Fruit fly (Drosophila melanogaster): ENCODE data around the gene fws.

fws gene

DNA sequence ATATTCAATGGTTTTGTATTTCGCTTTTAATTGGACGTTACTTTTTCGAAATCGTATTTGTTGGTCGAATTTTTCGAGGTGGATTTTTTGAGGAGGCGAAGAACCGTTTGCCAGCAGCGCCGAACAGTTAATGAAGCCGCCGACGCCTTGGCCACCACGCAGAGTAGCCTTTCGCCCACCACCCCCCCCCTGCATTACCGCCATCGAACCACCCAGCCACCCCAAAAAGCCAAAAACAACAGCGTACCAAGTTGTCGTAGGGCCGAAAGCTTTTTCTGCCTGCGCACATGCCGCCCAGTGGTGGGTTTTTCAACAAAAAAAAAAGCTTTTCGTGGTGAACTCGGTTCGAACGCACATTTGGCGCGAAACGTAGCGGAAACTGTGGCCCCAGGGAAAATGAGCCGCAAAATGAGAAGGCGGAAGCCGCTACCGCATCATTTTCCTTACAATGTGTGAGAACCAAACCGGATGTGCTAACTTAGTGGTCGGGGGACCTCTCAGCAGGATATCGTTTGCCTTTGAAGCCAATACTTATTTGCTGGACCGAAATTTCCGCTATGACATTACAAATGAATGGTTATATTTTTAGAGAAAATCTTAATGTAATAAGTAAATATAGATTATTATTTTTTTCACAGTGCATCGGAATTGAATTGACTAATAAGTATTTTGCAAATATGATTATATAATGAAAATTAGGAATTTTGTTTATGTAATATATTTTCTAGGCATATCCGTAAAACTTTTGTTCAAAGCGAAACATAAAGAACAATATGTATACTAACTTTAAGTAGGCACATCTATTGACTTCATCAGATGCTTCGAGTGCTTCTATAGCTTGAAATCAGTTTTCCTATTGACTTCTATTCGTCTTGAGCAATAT, 47.6 kb downstream of the fws start, which contains the start of the genes Dif and CG5043 (continued):
- TF ChIP-seq CG2712 (tag; optimal IDR thresholded peaks at IDR 0.05) (no peak), pita (GFP tag; optimal IDR thresholded peaks at IDR 0.05) (no peak), tap (tag; optimal IDR thresholded peaks at IDR 0.05) (no peak), pnt (GFP tag; optimal IDR thresholded peaks at IDR 0.05) (no peak), vvl (GFP tag; IDR thresholded peaks at IDR 0.05) (0 out of 2 replicates have a peak, but pooled peaks have one; percentile 50), shn (GFP tag; optimal IDR thresholded peaks at IDR 0.05) (no peak), CG12769 (tag; optimal IDR thresholded peaks at IDR 0.05) (no peak), so (GFP tag; IDR thresholded peaks at IDR 0.05) (no peak), Oaz (GFP tag; IDR thresholded peaks at IDR 0.05) (no peak), hth (optimal IDR thresholded peaks at IDR 0.05) (no peak), sr (GFP tag; IDR thresholded peaks at IDR 0.05) (no peak), CG3726 (GFP tag; IDR thresholded peaks at IDR 0.05) (no peak), ERR (GFP tag; optimal IDR thresholded peaks at IDR 0.05) (no peak), cad (GFP tag; optimal IDR thresholded peaks at IDR 0.05) (no peak), Spps (tag; optimal IDR thresholded peaks at IDR 0.05) (no peak), E2f2 (GFP tag; IDR thresholded peaks at IDR 0.05) (peak; percentile 86), Fer2 (tag; optimal IDR thresholded peaks at IDR 0.05) (no peak), CG17361 (GFP tag; IDR thresholded peaks at IDR 0.05) (no peak)

DNA sequence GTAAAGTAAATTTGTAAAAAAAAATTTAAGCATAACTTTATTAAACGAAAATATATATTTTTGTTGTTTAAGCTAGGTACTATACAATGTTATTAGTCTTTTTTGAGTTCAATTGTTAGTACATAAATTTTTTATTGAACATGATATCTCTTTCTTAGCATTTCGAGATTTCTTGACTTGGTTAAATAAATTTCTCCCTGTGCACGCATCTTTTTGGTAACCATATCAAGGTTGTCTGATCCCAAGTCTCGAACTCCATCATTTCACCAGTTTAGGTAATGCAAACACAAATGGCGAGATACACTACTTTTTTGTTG, 49.5 kb downstream of the fws start:
- peak; percentile 55 for TF ChIP-seq esg (GFP tag; conservative IDR thresholded peaks at IDR 0.05)
- TF ChIP-seq Hr39 (optimal IDR thresholded peaks at IDR 0.05), result no peak
- peak in 1 of 2 experiments; percentile 68 for TF ChIP-seq Hr51 (GFP tag; optimal IDR thresholded peaks at IDR 0.05)
- TF ChIP-seq Lpt (GFP tag; optimal IDR thresholded peaks at IDR 0.05), result no peak
- TF ChIP-seq lmd (GFP tag; IDR thresholded peaks at IDR 0.05), result no peak
- no peak for TF ChIP-seq CG1603 (tag; optimal IDR thresholded peaks at IDR 0.05)
- no peak for TF ChIP-seq pita (GFP tag; optimal IDR thresholded peaks at IDR 0.05)
- no peak for TF ChIP-seq CG18599 (GFP tag; optimal IDR thresholded peaks at IDR 0.05)
- TF ChIP-seq CG12744 (GFP tag; optimal IDR thresholded peaks at IDR 0.05), result no peak
- TF ChIP-seq sr (GFP tag; IDR thresholded peaks at IDR 0.05), result no peak
- TF ChIP-seq tll (GFP tag; optimal IDR thresholded peaks at IDR 0.05), result no peak
- TF ChIP-seq sens (GFP tag), result peak; percentile 79
- TF ChIP-seq Hr3 (GFP tag; optimal IDR thresholded peaks at IDR 0.05), result no peak
- TF ChIP-seq CG6175 (GFP tag; IDR thresholded peaks at IDR 0.05), result no peak
- TF ChIP-seq CG4328 (GFP tag; optimal IDR thresholded peaks at IDR 0.05), result no peak
- no peak for TF ChIP-seq CG17328 (GFP tag; IDR thresholded peaks at IDR 0.05)
- TF ChIP-seq br (optimal IDR thresholded peaks at IDR 0.05), result no peak
- TF ChIP-seq Dfd (GFP tag; optimal IDR thresholded peaks at IDR 0.05), result no peak
- TF ChIP-seq H15 (GFP tag; IDR thresholded peaks at IDR 0.05), result no peak
- no peak for TF ChIP-seq salm (tag; optimal IDR thresholded peaks at IDR 0.05)
- TF ChIP-seq CG7928 (GFP tag; optimal IDR thresholded peaks at IDR 0.05), result no peak
- no peak for TF ChIP-seq Vsx1 (GFP tag; optimal IDR thresholded peaks at IDR 0.05)
- TF ChIP-seq CG9932 (GFP tag; IDR thresholded peaks at IDR 0.05), result no peak
- no peak for TF ChIP-seq Pdp1 (GFP tag; optimal IDR thresholded peaks at IDR 0.05)
- TF ChIP-seq CG12769 (tag; optimal IDR thresholded peaks at IDR 0.05), result no peak
- peak; percentile 13; the same call in 1 of the 2 replicates for TF ChIP-seq CG10366 (GFP tag; IDR thresholded peaks at IDR 0.05)
- TF ChIP-seq CG5180 (GFP tag; optimal IDR thresholded peaks at IDR 0.05), result no peak
- peak; percentile 42; the same call in 1 of the 2 replicates for TF ChIP-seq Ptx1 (GFP tag; IDR thresholded peaks at IDR 0.05)
- TF ChIP-seq Sox102F (GFP tag; optimal IDR thresholded peaks at IDR 0.05), result peak; percentile 68
- TF ChIP-seq CG15514 (GFP tag; optimal IDR thresholded peaks at IDR 0.05), result no peak
- no peak for TF ChIP-seq CG2199 (GFP tag; IDR thresholded peaks at IDR 0.05)
- TF ChIP-seq Drgx (GFP tag; IDR thresholded peaks at IDR 0.05), result peak; percentile 69; the same call in 1 of the 2 replicates
- no peak for TF ChIP-seq CG2116 (GFP tag; optimal IDR thresholded peaks at IDR 0.05)
- no peak for TF ChIP-seq CG3065 (GFP tag; optimal IDR thresholded peaks at IDR 0.05)
- TF ChIP-seq psq (GFP tag; optimal IDR thresholded peaks at IDR 0.05), result no peak

All from whole organism, embryonic.